Worm (Caenorhabditis elegans): Measurements from ENCODE around the gene T07G12.3.

The T07G12.3 gene

DNA sequence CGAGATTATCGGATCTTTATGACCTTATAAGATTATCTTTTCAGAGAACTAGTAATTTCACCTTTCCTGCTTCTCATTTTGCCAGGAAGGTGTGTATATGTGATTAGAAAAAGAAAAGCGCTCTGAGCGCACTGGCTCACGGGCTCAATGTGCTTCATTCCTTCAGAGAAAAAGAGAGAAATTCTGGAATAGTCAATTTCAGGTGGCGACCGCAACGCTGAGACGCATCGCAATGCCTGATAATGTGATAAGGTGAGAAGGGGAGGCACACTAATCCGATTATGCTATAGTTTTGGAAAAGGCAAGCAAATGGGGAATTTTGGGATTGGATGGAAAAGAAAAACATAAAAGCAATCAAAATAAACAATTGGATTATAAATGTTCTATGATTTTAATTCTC, 27.7 kb upstream of the T07G12.3 start:
- TF ChIP-seq mab-9 (GFP tag; IDR thresholded peaks at IDR 0.05) = no peak
- TF ChIP-seq pax-3 (tag; optimal IDR thresholded peaks at IDR 0.05) = peak; percentile 24
- no peak for TF ChIP-seq pag-3 (tag; optimal IDR thresholded peaks at IDR 0.05; ENCODE audit: borderline replicate concordance, insufficient read depth)
- TF ChIP-seq fkh-8 (tag; optimal IDR thresholded peaks at IDR 0.05) = peak; percentile 80
- no peak for TF ChIP-seq ztf-11 (tag; optimal IDR thresholded peaks at IDR 0.05)
- no peak for TF ChIP-seq alr-1 (tag; optimal IDR thresholded peaks at IDR 0.05; ENCODE audit: borderline replicate concordance)
- peak; percentile 45 for TF ChIP-seq nhr-71 (tag; optimal IDR thresholded peaks at IDR 0.05)
- no peak for TF ChIP-seq lin-13 (GFP tag; optimal IDR thresholded peaks at IDR 0.05)
- no peak for TF ChIP-seq lin-35 (GFP tag; optimal IDR thresholded peaks at IDR 0.05)
- TF ChIP-seq dsc-1 (tag; optimal IDR thresholded peaks at IDR 0.05) = peak; percentile 85
- TF ChIP-seq zag-1 (tag; optimal IDR thresholded peaks at IDR 0.05) = no peak
- TF ChIP-seq ceh-90 (tag; optimal IDR thresholded peaks at IDR 0.05) = no peak
- peak; percentile 42 for TF ChIP-seq nhr-47 (tag; optimal IDR thresholded peaks at IDR 0.05)
- no peak for TF ChIP-seq tlp-1 (tag; optimal IDR thresholded peaks at IDR 0.05)
- peak; percentile 52 for TF ChIP-seq egl-13 (tag; optimal IDR thresholded peaks at IDR 0.05)
- TF ChIP-seq hlh-4 (tag; optimal IDR thresholded peaks at IDR 0.05) = no peak

- TF ChIP-seq fkh-8 (tag; optimal IDR thresholded peaks at IDR 0.05) (peak; percentile 77), snu-23 (GFP tag; optimal IDR thresholded peaks at IDR 0.05) (peak; percentile 29), nhr-47 (tag; optimal IDR thresholded peaks at IDR 0.05) (peak; percentile 68), nhr-77 (tag; optimal IDR thresholded peaks at IDR 0.05) (no peak), lin-14 (GFP tag; optimal IDR thresholded peaks at IDR 0.05) (peak; percentile 88), nhr-71 (tag; optimal IDR thresholded peaks at IDR 0.05) (peak; percentile 73), lin-39 (tag; optimal IDR thresholded peaks at IDR 0.05) (no peak), tbx-2 (tag; optimal IDR thresholded peaks at IDR 0.05) (peak; percentile 32), fkh-10 (GFP tag; optimal IDR thresholded peaks at IDR 0.05) (peak; percentile 86), pqm-1 (tag; optimal IDR thresholded peaks at IDR 0.05) (no peak), lin-35 (GFP tag; optimal IDR thresholded peaks at IDR 0.05) (peak in 1 of 2 experiments; percentile 18), unc-86 (tag; optimal IDR thresholded peaks at IDR 0.05) (peak; percentile 93), swsn-7 (tag; optimal IDR thresholded peaks at IDR 0.05) (peak; percentile 45), egl-13 (tag; optimal IDR thresholded peaks at IDR 0.05) (peak; percentile 87), dsc-1 (tag; optimal IDR thresholded peaks at IDR 0.05) (peak; percentile 26), mef-2 (tag; optimal IDR thresholded peaks at IDR 0.05) (peak; percentile 58), nhr-76 (tag; optimal IDR thresholded peaks at IDR 0.05) (no peak), ceh-82 (tag; optimal IDR thresholded peaks at IDR 0.05) (peak in 1 of 3 experiments; percentile 8), sox-4 (tag; optimal IDR thresholded peaks at IDR 0.05) (no peak), lsy-2 (tag; optimal IDR thresholded peaks at IDR 0.05) (peak in 1 of 2 experiments; percentile 1), xbp-1 (tag; optimal IDR thresholded peaks at IDR 0.05) (peak; percentile 22)
These were observed 26.2 kb upstream of the T07G12.3 start for ce11 chrIV:10507586-10507985.

DNA sequence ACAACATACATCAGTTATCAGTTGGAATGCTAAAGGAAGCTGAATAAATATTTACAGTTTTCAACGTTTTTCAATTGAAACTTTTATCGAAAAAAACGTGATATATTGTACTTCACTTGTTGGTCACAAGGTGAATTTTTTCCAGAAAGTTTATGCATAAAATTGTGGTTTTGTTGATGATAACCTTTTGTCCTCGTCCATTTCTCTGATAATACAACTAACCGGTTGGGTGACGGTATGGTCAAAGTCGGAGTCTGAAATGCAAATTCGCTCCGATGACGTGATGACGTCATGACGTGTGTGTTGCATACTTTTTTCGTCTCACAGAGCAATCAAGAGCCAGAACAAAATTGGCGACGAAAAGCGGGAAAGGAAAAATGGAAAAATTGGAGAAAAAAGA, 22.3 kb upstream of the T07G12.3 start:
- peak; percentile 4 for TF ChIP-seq ama-1 (optimal IDR thresholded peaks at IDR 0.05)
- peak in 1 of 2 experiments; percentile 44 for TF ChIP-seq lin-35 (GFP tag; optimal IDR thresholded peaks at IDR 0.05)
- TF ChIP-seq efl-1 (optimal IDR thresholded peaks at IDR 0.05) = no peak
- peak in 1 of 2 experiments; percentile 82 for TF ChIP-seq efl-1 (GFP tag; optimal IDR thresholded peaks at IDR 0.05 in 1 of 2)
- TF ChIP-seq nhr-47 (tag; optimal IDR thresholded peaks at IDR 0.05) = peak; percentile 20
- TF ChIP-seq ceh-82 (tag; optimal IDR thresholded peaks at IDR 0.05) = peak in 1 of 3 experiments; percentile 2
- TF ChIP-seq nhr-71 (tag; optimal IDR thresholded peaks at IDR 0.05) = peak; percentile 57
- TF ChIP-seq zip-4 (GFP tag; optimal IDR thresholded peaks at IDR 0.05) = no peak
- peak; percentile 14 for TF ChIP-seq jun-1 (tag; optimal IDR thresholded peaks at IDR 0.05)
- peak in 1 of 2 experiments; percentile 8 for TF ChIP-seq lsy-2 (tag; optimal IDR thresholded peaks at IDR 0.05)
- TF ChIP-seq nhr-90 (tag; optimal IDR thresholded peaks at IDR 0.05; ENCODE audit: poor library complexity) = peak; percentile 3
- no peak for TF ChIP-seq swsn-7 (tag; optimal IDR thresholded peaks at IDR 0.05)
- TF ChIP-seq elt-2 (tag; optimal IDR thresholded peaks at IDR 0.05) = peak; percentile 94
- peak; percentile 15 for TF ChIP-seq nhr-20 (tag; optimal IDR thresholded peaks at IDR 0.05)
- no peak for TF ChIP-seq ceh-8 (GFP tag; optimal IDR thresholded peaks at IDR 0.05)
- TF ChIP-seq lin-14 (GFP tag; optimal IDR thresholded peaks at IDR 0.05) = peak; percentile 24

Data from whole organism, L1 larva.